Fruit fly (Drosophila melanogaster) whole organism, embryonic: ENCODE results near the gene CG15602.
A peak's percentile ranks its signal among the peaks of the same experiment; 100 is the strongest.

Source experiments
- CG13624 ChIP-seq: fragments of 200-800 bp; sonication (Bioruptor generic); optimal IDR thresholded peaks from 2 replicates; lab custom pipeline; 2016; ENCODE audit warnings: missing biosample characterization, missing genetic modification characterization
- CG15011 ChIP-seq: fragments of 200-800 bp; sonication (Bioruptor generic); optimal IDR thresholded peaks from 3 replicates; lab custom pipeline; 2018; ENCODE audit warnings: missing biosample characterization, mild to moderate bottlenecking, missing genetic modification characterization
- CG15479 ChIP-seq: fragments of 200-800 bp; sonication (Bioruptor generic); optimal IDR thresholded peaks from 3 replicates; lab custom pipeline; 2019; ENCODE audit warnings: missing biosample characterization, mild to moderate bottlenecking, missing genetic modification characterization, moderate library complexity
- CG15514 ChIP-seq: fragments of 200-800 bp; sonication (Bioruptor generic); optimal IDR thresholded peaks from 3 replicates; lab custom pipeline; 2017; ENCODE audit warnings: missing biosample characterization, missing genetic modification characterization, mild to moderate bottlenecking, moderate library complexity, missing genetic modification reagents
- CG17361 ChIP-seq: fragments of 200-800 bp; sonication (Bioruptor generic); IDR thresholded peaks from 3 replicates; pipeline ENCODE4 v1.3.6; 2022; ENCODE audit warnings: missing biosample characterization, missing genetic modification characterization
- CG17829 ChIP-seq: fragments of 200-800 bp; optimal IDR thresholded peaks from 2 replicates; lab custom pipeline; 2019; ENCODE audit warnings: missing biosample characterization, mild to moderate bottlenecking, missing genetic modification characterization, moderate library complexity
- CG32767 ChIP-seq: fragments of 200-800 bp; sonication (Bioruptor generic); IDR thresholded peaks from 2 replicates; pipeline ENCODE4 v1.3.6; 2022; ENCODE audit warnings: missing biosample characterization, missing genetic modification characterization
- CG34376 ChIP-seq: fragments of 200-800 bp; sonication (Bioruptor generic); optimal IDR thresholded peaks from 2 replicates; lab custom pipeline; 2018; ENCODE audit warnings: missing biosample characterization, mild to moderate bottlenecking, missing genetic modification characterization
- CG4360 ChIP-seq: fragments of 200-800 bp; sonication (Bioruptor generic); IDR thresholded peaks from 2 replicates; pipeline ENCODE4 v1.3.6; 2022; ENCODE audit warnings: missing biosample characterization, missing genetic modification characterization
- CG7745 ChIP-seq: fragments of 200-800 bp; sonication (Bioruptor generic); optimal IDR thresholded peaks from 2 replicates; lab custom pipeline; 2018; ENCODE audit warnings: missing biosample characterization, mild to moderate bottlenecking, missing genetic modification characterization, moderate library complexity
- CG7987 ChIP-seq: fragments of 200-800 bp; sonication (Bioruptor generic); optimal IDR thresholded peaks from 2 replicates; lab custom pipeline; 2018; ENCODE audit warnings: missing biosample characterization, mild to moderate bottlenecking, missing genetic modification characterization, moderate library complexity
- CG9876 ChIP-seq: fragments of 200-800 bp; sonication (Bioruptor generic); optimal IDR thresholded peaks from 2 replicates; lab custom pipeline; 2016; ENCODE audit warnings: missing biosample characterization, missing genetic modification characterization
- Chrac-16 ChIP-seq: fragments of 200-800 bp; sonication (Bioruptor generic); optimal IDR thresholded peaks from 3 replicates; lab custom pipeline; 2016; ENCODE audit warnings: missing biosample characterization, missing genetic modification characterization
- D ChIP-seq, 2 experiments: fragments of 200-800 bp in 1 of 2; fragments of >200 bp in 1 of 2; sonication (Bioruptor generic) in 1 of 2; optimal IDR thresholded peaks; 2 replicates in 1 of 2; 3 replicates in 1 of 2; lab custom pipeline; 2017; ENCODE audit warnings: mild to moderate bottlenecking in 1 of 2, missing biosample characterization in 1 of 2, missing genetic modification characterization in 1 of 2, missing genetic modification reagents in 1 of 2
- D19B ChIP-seq: fragments of 200-800 bp; sonication (Bioruptor generic); optimal IDR thresholded peaks from 2 replicates; lab custom pipeline; 2017; ENCODE audit warnings: missing biosample characterization, mild to moderate bottlenecking, missing genetic modification characterization
- Dad ChIP-seq: fragments of 200-800 bp; sonication (Bioruptor generic); optimal IDR thresholded peaks from 3 replicates; lab custom pipeline; 2016; ENCODE audit warnings: missing biosample characterization, missing genetic modification characterization
- Dbx ChIP-seq: fragments of 200-800 bp; sonication (Bioruptor generic); IDR thresholded peaks from 3 replicates; pipeline ENCODE4 v1.3.6; 2022; ENCODE audit warnings: missing biosample characterization, missing genetic modification characterization
- Hmr ChIP-seq: fragments of 200-800 bp; sonication (Bioruptor generic); optimal IDR thresholded peaks from 3 replicates; lab custom pipeline; 2017; ENCODE audit warnings: mild to moderate bottlenecking, missing biosample characterization, missing genetic modification reagents, missing genetic modification characterization
- Nf-YB ChIP-seq: fragments of 200-800 bp; sonication (Bioruptor generic); optimal IDR thresholded peaks from 3 replicates; lab custom pipeline; 2019; ENCODE audit warnings: missing biosample characterization, mild to moderate bottlenecking, missing genetic modification characterization, moderate library complexity
- NfI ChIP-seq: fragments of 200-800 bp; sonication (Bioruptor generic); optimal IDR thresholded peaks from 3 replicates; lab custom pipeline; 2018; ENCODE audit warnings: missing biosample characterization, mild to moderate bottlenecking, missing genetic modification characterization, moderate library complexity
- Opbp ChIP-seq: fragments of 200-800 bp; sonication (Bioruptor generic); IDR thresholded peaks from 3 replicates; pipeline ENCODE4 v1.3.6; 2022; ENCODE audit warnings: missing biosample characterization, missing genetic modification characterization; ENCODE audit not compliant: partially characterized antibody
- Pdp1 ChIP-seq, 2 experiments: fragments of 200-800 bp; sonication (Bioruptor generic); optimal IDR thresholded peaks; 3 replicates each; lab custom pipeline; 2016; ENCODE audit warnings: missing biosample characterization in 2 of 2, missing genetic modification characterization in 2 of 2, mild to moderate bottlenecking in 1 of 2, moderate library complexity in 1 of 2
- Sry-δ ChIP-seq: fragments of 200-800 bp; sonication (Bioruptor generic); optimal IDR thresholded peaks from 2 replicates; lab custom pipeline; 2016; ENCODE audit warnings: missing biosample characterization, missing genetic modification characterization
- Trl ChIP-seq, 3 experiments: fragments of >200 bp in 2 of 3; fragments of 200-800 bp in 1 of 3; sonication (Bioruptor generic) in 1 of 3; optimal IDR thresholded peaks; 2 replicates in 1 of 3; 3 replicates in 2 of 3; lab custom pipeline; 2016 to 2017; ENCODE audit warnings: missing biosample characterization in 1 of 3, missing genetic modification characterization in 1 of 3
- Xbp1 ChIP-seq: fragments of 200-800 bp; sonication (Bioruptor generic); optimal IDR thresholded peaks from 3 replicates; lab custom pipeline; 2016; ENCODE audit warnings: missing biosample characterization, mild to moderate bottlenecking, missing genetic modification characterization
- bcd ChIP-seq: fragments of 200-800 bp; sonication (Bioruptor generic); optimal IDR thresholded peaks from 2 replicates; lab custom pipeline; 2017; ENCODE audit warnings: missing biosample characterization, mild to moderate bottlenecking, missing genetic modification characterization
- br ChIP-seq: fragments of >200 bp; optimal IDR thresholded peaks from 2 replicates; lab custom pipeline; 2017
- bsh ChIP-seq, 2 experiments: fragments of 200-800 bp; sonication (Bioruptor generic); optimal IDR thresholded peaks; 2 replicates each; lab custom pipeline; 2017 to 2018; ENCODE audit warnings: mild to moderate bottlenecking in 2 of 2, missing biosample characterization in 2 of 2, missing genetic modification characterization in 2 of 2, moderate library complexity in 1 of 2
- cas ChIP-seq: fragments of 200-800 bp; sonication (Bioruptor generic); IDR thresholded peaks from 2 replicates; pipeline ENCODE4 v1.3.6; 2022; ENCODE audit warnings: missing biosample characterization, missing genetic modification characterization
- chinmo ChIP-seq: fragments of 200-800 bp; sonication (Bioruptor generic); IDR thresholded peaks from 4 replicates; pipeline ENCODE4 v1.3.6; 2022; ENCODE audit warnings: missing biosample characterization, missing genetic modification characterization; ENCODE audit not compliant: partially characterized antibody
- fd102C ChIP-seq: fragments of 200-800 bp; sonication (Bioruptor generic); optimal IDR thresholded peaks from 2 replicates; lab custom pipeline; 2018; ENCODE audit warnings: missing biosample characterization, mild to moderate bottlenecking, missing genetic modification characterization, moderate library complexity
- grau ChIP-seq: fragments of 200-800 bp; optimal IDR thresholded peaks from 3 replicates; lab custom pipeline; 2019; ENCODE audit warnings: missing biosample characterization, mild to moderate bottlenecking, missing genetic modification characterization, moderate library complexity
- hbn ChIP-seq: fragments of 200-800 bp; sonication (Bioruptor generic); IDR thresholded peaks from 2 replicates; pipeline ENCODE4 v1.3.6; 2022; ENCODE audit warnings: missing biosample characterization, missing genetic modification characterization; ENCODE audit not compliant: partially characterized antibody
- insv ChIP-seq, 2 experiments: fragments of 200-800 bp; sonication (Bioruptor generic); optimal IDR thresholded peaks; 3 replicates each; lab custom pipeline; 2016 to 2018; ENCODE audit warnings: missing biosample characterization in 2 of 2, missing genetic modification characterization in 2 of 2
- lbe ChIP-seq: fragments of 200-800 bp; sonication (Bioruptor generic); optimal IDR thresholded peaks from 2 replicates; lab custom pipeline; 2016; ENCODE audit warnings: missing biosample characterization, mild to moderate bottlenecking, missing genetic modification characterization
- mld ChIP-seq: fragments of 200-800 bp; sonication (Bioruptor generic); IDR thresholded peaks from 3 replicates; pipeline ENCODE4 v1.3.6; 2022; ENCODE audit warnings: missing biosample characterization, missing genetic modification characterization; ENCODE audit not compliant: partially characterized antibody
- nerfin-1 ChIP-seq: fragments of 200-800 bp; sonication (Bioruptor generic); optimal IDR thresholded peaks from 3 replicates; lab custom pipeline; 2019; ENCODE audit warnings: missing biosample characterization, mild to moderate bottlenecking, missing genetic modification characterization, moderate library complexity
- pum ChIP-seq: fragments of 200-800 bp; sonication (Bioruptor generic); optimal IDR thresholded peaks from 2 replicates; lab custom pipeline; 2016; ENCODE audit warnings: missing biosample characterization, missing genetic modification characterization
- ranshi ChIP-seq: fragments of 200-800 bp; sonication (Bioruptor generic); IDR thresholded peaks from 2 replicates; pipeline ENCODE4 v1.3.6; 2022; ENCODE audit warnings: missing biosample characterization, missing genetic modification characterization
- row ChIP-seq: fragments of 200-800 bp; sonication (Bioruptor generic); IDR thresholded peaks from 3 replicates; pipeline ENCODE4 v1.3.6; 2022; ENCODE audit warnings: missing biosample characterization, missing genetic modification characterization
- run ChIP-seq: fragments of 200-800 bp; sonication (Bioruptor generic); optimal IDR thresholded peaks from 3 replicates; lab custom pipeline; 2018; ENCODE audit warnings: missing biosample characterization, mild to moderate bottlenecking, missing genetic modification characterization
- sens ChIP-seq: fragments of 200-800 bp; sonication (Bioruptor generic); peaks from one replicate; lab custom pipeline; 2016; ENCODE audit warnings: missing biosample characterization, missing genetic modification characterization
- stc ChIP-seq: fragments of 200-800 bp; sonication (Bioruptor generic); IDR thresholded peaks from 2 replicates; pipeline ENCODE4 v1.3.6; 2022; ENCODE audit warnings: missing biosample characterization, missing genetic modification characterization
- tll ChIP-seq, 2 experiments: fragments of 200-800 bp in 1 of 2; fragments of >200 bp in 1 of 2; sonication (Bioruptor generic) in 1 of 2; optimal IDR thresholded peaks; 2 replicates each; lab custom pipeline; 2017 to 2019; ENCODE audit warnings: missing biosample characterization in 2 of 2, missing genetic modification characterization in 2 of 2, mild to moderate bottlenecking in 1 of 2, moderate library complexity in 1 of 2
- trem ChIP-seq: fragments of 200-800 bp; optimal IDR thresholded peaks from 3 replicates; lab custom pipeline; 2019; ENCODE audit warnings: missing biosample characterization, mild to moderate bottlenecking, missing genetic modification characterization, moderate library complexity
- unpg ChIP-seq: fragments of 200-800 bp; sonication (Bioruptor generic); optimal IDR thresholded peaks from 3 replicates; lab custom pipeline; 2018; ENCODE audit warnings: missing biosample characterization, mild to moderate bottlenecking, missing genetic modification characterization, moderate library complexity
- wek ChIP-seq: fragments of 200-800 bp; sonication (Bioruptor generic); optimal IDR thresholded peaks from 3 replicates; lab custom pipeline; 2018; ENCODE audit warnings: missing biosample characterization, mild to moderate bottlenecking, missing genetic modification characterization, moderate library complexity
- yki ChIP-seq: fragments of >200 bp; optimal IDR thresholded peaks from 3 replicates; lab custom pipeline; 2018

CG15602 gene

dm6 chrX:15833957-15834356 lies 34.7 kb downstream of the CG15602 start:
- TF ChIP-seq grau, result peak; percentile 70
- no peak for TF ChIP-seq CG15011 (GFP tag; lab: Kevin White, UChicago)
- no peak for TF ChIP-seq tll (GFP tag; optimal IDR thresholded peaks at IDR 0.05; lab: Kevin White, UChicago)
- no peak for TF ChIP-seq mld
- no peak for TF ChIP-seq nerfin-1
- no peak for TF ChIP-seq Sry-δ (GFP tag; lab: Kevin White, UChicago)
- TF ChIP-seq pum (GFP tag; lab: Kevin White, UChicago), result no peak
- TF ChIP-seq Xbp1, result no peak
- no peak for TF ChIP-seq Dad
- TF ChIP-seq fd102C (GFP tag; lab: Kevin White, UChicago), result no peak
- no peak for TF ChIP-seq wek (GFP tag; lab: Kevin White, UChicago)
- no peak for TF ChIP-seq Chrac-16 (GFP tag; lab: Kevin White, UChicago)
- no peak for TF ChIP-seq Opbp
- TF ChIP-seq Pdp1 (GFP tag; optimal IDR thresholded peaks at IDR 0.05; lab: Kevin White, UChicago), result peak in 1 of 2 experiments; percentile 80
- TF ChIP-seq insv (GFP tag; optimal IDR thresholded peaks at IDR 0.05; lab: Kevin White, UChicago), result no peak
- TF ChIP-seq CG17361 (GFP tag; lab: Robert Waterston, UW), result no peak
- no peak for TF ChIP-seq trem (tag; lab: Kevin White, UChicago)
- no peak for TF ChIP-seq cas (GFP tag; lab: Robert Waterston, UW)
- TF ChIP-seq bsh (GFP tag; optimal IDR thresholded peaks at IDR 0.05; lab: Kevin White, UChicago), result no peak
- TF ChIP-seq CG9876 (GFP tag; lab: Kevin White, UChicago), result no peak
- no peak for TF ChIP-seq ranshi (GFP tag; lab: Robert Waterston, UW)
- peak; percentile 56 for TF ChIP-seq sens (GFP tag; lab: Kevin White, UChicago)
- no peak for TF ChIP-seq stc (GFP tag; lab: Robert Waterston, UW)

- TF ChIP-seq CG32767 (GFP tag; lab: Robert Waterston, UW) (peak; percentile 79), yki (lab: Kevin White, UChicago) (peak; percentile 28), unpg (GFP tag; lab: Kevin White, UChicago) (no peak), nerfin-1 (peak; percentile 75), Trl (optimal IDR thresholded peaks at IDR 0.05; lab: Kevin White, UChicago) (peak; percentile 89 to 96), Trl (GFP tag; optimal IDR thresholded peaks at IDR 0.05; lab: Kevin White, UChicago) (peak; percentile 5), br (lab: Kevin White, UChicago) (no peak), D19B (peak; percentile 55), CG13624 (no peak), Nf-YB (GFP tag; lab: Kevin White, UChicago) (peak; percentile 16), CG15479 (peak; percentile 17), NfI (GFP tag; lab: Kevin White, UChicago) (no peak), CG34376 (GFP tag; lab: Kevin White, UChicago) (peak; percentile 49), CG15514 (GFP tag; lab: Kevin White, UChicago) (peak; percentile 0), D (optimal IDR thresholded peaks at IDR 0.05; lab: Kevin White, UChicago) (peak; percentile 45), D (GFP tag; optimal IDR thresholded peaks at IDR 0.05; lab: Kevin White, UChicago) (no peak), CG4360 (GFP tag; lab: Robert Waterston, UW) (no peak), sens (GFP tag; lab: Kevin White, UChicago) (peak; percentile 50), tll (GFP tag; optimal IDR thresholded peaks at IDR 0.05; lab: Kevin White, UChicago) (peak in 1 of 2 experiments; percentile 13), CG7745 (tag; lab: Kevin White, UChicago) (peak; percentile 21), run (no peak), CG17829 (tag; lab: Kevin White, UChicago) (no peak), chinmo (GFP tag; lab: Robert Waterston, UW) (peak; percentile 51; the same call in 1 of the 4 replicates), Hmr (GFP tag; lab: Kevin White, UChicago) (no peak), row (GFP tag; lab: Robert Waterston, UW) (peak; percentile 18; the same call in 1 of the 3 replicates), bcd (GFP tag; lab: Kevin White, UChicago) (no peak), Dbx (GFP tag; lab: Robert Waterston, UW) (no peak), CG7987 (GFP tag; lab: Kevin White, UChicago) (no peak), hbn (GFP tag; lab: Robert Waterston, UW) (peak; percentile 39; the same call in 1 of the 2 replicates), lbe (peak; percentile 52)
These were observed 35.5 kb downstream of the CG15602 start for dm6 chrX:15834594-15835236.
